Comparison of ENCODE assay signal across 5 worm cellular contexts in genomic region chrV:7391933-7392332, ce11.
TF ChIP-seq lines count a peak whose summit lies in the region.

Gene fbxa-105, minus strand, starts transcription at chrV:7392029.

TF ChIP-seq in whole organism, L1 larva, 84 proteins besides CTCF, POLR2A, EP300 and RAD21:
- TF ChIP-seq efl-1 (optimal IDR thresholded peaks at IDR 0.05; lab: Kevin White, UChicago) (no peak), efl-1 (GFP tag; optimal IDR thresholded peaks at IDR 0.05 in 1 of 2; lab: Kevin White, UChicago) (peak in 1 of 2 experiments; percentile 19), elt-2 (tag; optimal IDR thresholded peaks at IDR 0.05; lab: Kevin White, UChicago) (peak; percentile 3), rnt-1 (tag; optimal IDR thresholded peaks at IDR 0.05; lab: Kevin White, UChicago) (no peak)

TF ChIP-seq in whole organism, L2 larva, 48 proteins besides CTCF, POLR2A, EP300 and RAD21:
- TF ChIP-seq fos-1 (tag; optimal IDR thresholded peaks at IDR 0.05; lab: Kevin White, UChicago) = peak; percentile 70
- no peak for TF ChIP-seq dmd-4 (tag; optimal IDR thresholded peaks at IDR 0.05; lab: Kevin White, UChicago)

TF ChIP-seq in whole organism, L3 larva, 47 proteins besides CTCF, POLR2A, EP300 and RAD21:
- TF ChIP-seq fkh-10 (GFP tag; optimal IDR thresholded peaks at IDR 0.05; lab: Kevin White, UChicago) (no peak), elt-2 (tag; optimal IDR thresholded peaks at IDR 0.05; lab: Kevin White, UChicago) (peak; percentile 60), pqm-1 (tag; optimal IDR thresholded peaks at IDR 0.05; lab: Kevin White, UChicago) (peak; percentile 9), lsy-12 (tag; optimal IDR thresholded peaks at IDR 0.05; lab: Kevin White, UChicago) (no peak), pha-4 (tag; optimal IDR thresholded peaks at IDR 0.05; lab: Kevin White, UChicago) (peak; percentile 48), fos-1 (tag; optimal IDR thresholded peaks at IDR 0.05; lab: Kevin White, UChicago) (no peak), ceh-28 (tag; optimal IDR thresholded peaks at IDR 0.05; lab: Kevin White, UChicago) (no peak)
TF ChIP-seq in whole organism, L3 larva: peak in this region for 3.

TF ChIP-seq in whole organism, L4 larva, 104 proteins besides CTCF, POLR2A, EP300 and RAD21:
- peak; percentile 77 for TF ChIP-seq pqm-1 (tag; optimal IDR thresholded peaks at IDR 0.05; lab: Kevin White, UChicago)
- TF ChIP-seq T26A8.4 (GFP tag; IDR thresholded peaks at IDR 0.05; lab: Robert Waterston, UW) = no peak
- no peak for TF ChIP-seq daf-16 (GFP tag; optimal IDR thresholded peaks at IDR 0.05; lab: Kevin White, UChicago)
- peak; percentile 59 for TF ChIP-seq daf-16 (tag; optimal IDR thresholded peaks at IDR 0.05; lab: Kevin White, UChicago)
- no peak for TF ChIP-seq ama-1 (optimal IDR thresholded peaks at IDR 0.05; lab: Kevin White, UChicago)
- peak; percentile 26 for TF ChIP-seq nhr-28 (tag; optimal IDR thresholded peaks at IDR 0.05; lab: Kevin White, UChicago)
- no peak for TF ChIP-seq attf-4 (tag; optimal IDR thresholded peaks at IDR 0.05; lab: Kevin White, UChicago)
- peak; percentile 24 for TF ChIP-seq dve-1 (tag; optimal IDR thresholded peaks at IDR 0.05; lab: Kevin White, UChicago; ENCODE audit: insufficient read depth)
- no peak for TF ChIP-seq lir-3 (tag; optimal IDR thresholded peaks at IDR 0.05; lab: Kevin White, UChicago)
- TF ChIP-seq F26F4.8 (GFP tag; conservative IDR thresholded peaks at IDR 0.05; lab: Robert Waterston, UW) = no peak

TF ChIP-seq in whole organism, young adult, 124 proteins besides CTCF, POLR2A, EP300 and RAD21:
- TF ChIP-seq ceh-27 (GFP tag; optimal IDR thresholded peaks at IDR 0.05; lab: Kevin White, UChicago) = no peak
- peak; percentile 34 for TF ChIP-seq nhr-80 (tag; optimal IDR thresholded peaks at IDR 0.05; lab: Kevin White, UChicago)
